Fruit fly (Drosophila melanogaster) whole organism, prepupa: ENCODE measurements around the gene UBL3.

ENCODE experiments used
- Blimp-1 ChIP-seq: fragments of 200-800 bp; sonication (Bioruptor generic); optimal IDR thresholded peaks from 3 replicates; lab custom pipeline; 2017; ENCODE audit warnings: missing biosample characterization, missing genetic modification characterization, mild to moderate bottlenecking, moderate library complexity, missing genetic modification reagents
- CG10631 ChIP-seq: fragments of 200-800 bp; sonication (Bioruptor generic); optimal IDR thresholded peaks from 2 replicates; lab custom pipeline; 2016; ENCODE audit warnings: missing biosample characterization, missing genetic modification characterization
- CG10669 ChIP-seq: fragments of 200-800 bp; sonication (Bioruptor generic); optimal IDR thresholded peaks from 3 replicates; lab custom pipeline; 2018; ENCODE audit warnings: missing biosample characterization, mild to moderate bottlenecking, missing genetic modification characterization, moderate library complexity
- CG11294 ChIP-seq: fragments of 200-800 bp; sonication (Bioruptor generic); IDR thresholded peaks from 2 replicates; pipeline ENCODE4 v1.3.6; 2022; ENCODE audit warnings: missing biosample characterization, missing genetic modification characterization
- CG11762 ChIP-seq: fragments of 200-800 bp; sonication (Bioruptor generic); optimal IDR thresholded peaks from 3 replicates; lab custom pipeline; 2016; ENCODE audit warnings: missing biosample characterization, missing genetic modification characterization; ENCODE audit not compliant: insufficient read depth
- CG11902 ChIP-seq: fragments of 200-800 bp; sonication (Bioruptor generic); optimal IDR thresholded peaks from 3 replicates; lab custom pipeline; 2016; ENCODE audit warnings: missing biosample characterization, missing genetic modification characterization
- CG16779 ChIP-seq: fragments of 200-800 bp; sonication (Bioruptor generic); optimal IDR thresholded peaks from 3 replicates; lab custom pipeline; 2017; ENCODE audit warnings: missing biosample characterization, mild to moderate bottlenecking, missing genetic modification characterization
- CG3032 ChIP-seq: fragments of 200-800 bp; optimal IDR thresholded peaks from 2 replicates; lab custom pipeline; 2019; ENCODE audit warnings: missing biosample characterization, mild to moderate bottlenecking, missing genetic modification characterization, moderate library complexity
- CG31627 ChIP-seq: fragments of 200-800 bp; sonication (Bioruptor generic); optimal IDR thresholded peaks from 3 replicates; lab custom pipeline; 2016; ENCODE audit warnings: missing biosample characterization, missing genetic modification characterization
- CG34406 ChIP-seq: fragments of 200-800 bp; sonication (Bioruptor generic); optimal IDR thresholded peaks from 3 replicates; lab custom pipeline; 2016; ENCODE audit warnings: missing biosample characterization, missing genetic modification characterization
- CG3919 ChIP-seq: fragments of 200-800 bp; sonication (Bioruptor generic); optimal IDR thresholded peaks from 3 replicates; lab custom pipeline; 2016; ENCODE audit warnings: missing biosample characterization, missing genetic modification characterization
- CG6792 ChIP-seq: fragments of 200-800 bp; sonication (Bioruptor generic); optimal IDR thresholded peaks from 3 replicates; lab custom pipeline; 2016; ENCODE audit warnings: missing biosample characterization, missing genetic modification characterization
- CG6808 ChIP-seq: fragments of 200-800 bp; sonication (Bioruptor generic); optimal IDR thresholded peaks from 3 replicates; lab custom pipeline; 2017; ENCODE audit warnings: missing biosample characterization, missing genetic modification characterization, mild to moderate bottlenecking, moderate library complexity, missing genetic modification reagents
- CG6854 ChIP-seq: fragments of 200-800 bp; sonication (Bioruptor generic); optimal IDR thresholded peaks from 2 replicates; lab custom pipeline; 2017; ENCODE audit warnings: missing biosample characterization, mild to moderate bottlenecking, missing genetic modification characterization
- CG8319 ChIP-seq: fragments of 200-800 bp; sonication (Bioruptor generic); optimal IDR thresholded peaks from 3 replicates; lab custom pipeline; 2016; ENCODE audit warnings: missing biosample characterization, missing genetic modification characterization
- CG9139 ChIP-seq: fragments of 200-800 bp; sonication (Bioruptor generic); optimal IDR thresholded peaks from 3 replicates; lab custom pipeline; 2017; ENCODE audit warnings: missing biosample characterization, mild to moderate bottlenecking, missing genetic modification characterization
- Eip75B ChIP-seq: fragments of 200-800 bp; sonication (Bioruptor generic); optimal IDR thresholded peaks from 3 replicates; lab custom pipeline; 2016; ENCODE audit warnings: missing biosample characterization, missing genetic modification characterization
- Eip78C ChIP-seq: fragments of 200-800 bp; sonication (Bioruptor generic); peaks from one replicate; lab custom pipeline; 2016; ENCODE audit warnings: missing biosample characterization, missing genetic modification characterization
- Eip93F ChIP-seq: fragments of 200-800 bp; sonication (Bioruptor generic); optimal IDR thresholded peaks from 2 replicates; lab custom pipeline; 2016; ENCODE audit warnings: missing biosample characterization, mild to moderate bottlenecking, missing genetic modification characterization
- Ets21C ChIP-seq: fragments of 200-800 bp; sonication (Bioruptor generic); optimal IDR thresholded peaks from 3 replicates; lab custom pipeline; 2016; ENCODE audit warnings: missing biosample characterization, missing genetic modification characterization
- Ets96B ChIP-seq: fragments of 200-800 bp; optimal IDR thresholded peaks from 2 replicates; lab custom pipeline; 2019; ENCODE audit warnings: missing biosample characterization, mild to moderate bottlenecking, missing genetic modification characterization, moderate library complexity
- Gug ChIP-seq: fragments of 200-800 bp; sonication (Bioruptor generic); IDR thresholded peaks from 2 replicates; pipeline ENCODE4 v1.3.6; 2022; ENCODE audit warnings: missing biosample characterization, missing genetic modification characterization
- Hr38 ChIP-seq: sonication (Bioruptor generic); optimal IDR thresholded peaks from 2 replicates; lab custom pipeline; 2016; ENCODE audit warnings: missing biosample characterization, missing genetic modification characterization
- Hr39 ChIP-seq: fragments of 200-800 bp; sonication (Bioruptor generic); optimal IDR thresholded peaks from 2 replicates; lab custom pipeline; 2016; ENCODE audit warnings: missing biosample characterization, missing genetic modification characterization
- Hr4 ChIP-seq: fragments of 200-800 bp; sonication (Bioruptor generic); optimal IDR thresholded peaks from 3 replicates; lab custom pipeline; 2016; ENCODE audit warnings: missing biosample characterization, missing genetic modification characterization
- Lpt ChIP-seq: fragments of 200-800 bp; sonication (Bioruptor generic); optimal IDR thresholded peaks from 3 replicates; lab custom pipeline; 2016; ENCODE audit warnings: missing biosample characterization, missing genetic modification characterization
- OdsH ChIP-seq: fragments of 200-800 bp; sonication (Bioruptor generic); optimal IDR thresholded peaks from 3 replicates; lab custom pipeline; 2016; ENCODE audit warnings: missing biosample characterization, missing genetic modification characterization
- Smox ChIP-seq: fragments of 200-800 bp; sonication (Bioruptor generic); optimal IDR thresholded peaks from 3 replicates; lab custom pipeline; 2016; ENCODE audit warnings: missing biosample characterization, missing genetic modification characterization
- Sox102F ChIP-seq: fragments of 200-800 bp; sonication (Bioruptor generic); optimal IDR thresholded peaks from 2 replicates; lab custom pipeline; 2016; ENCODE audit warnings: missing biosample characterization, mild to moderate bottlenecking, missing genetic modification characterization
- Sox14 ChIP-seq: fragments of 200-800 bp; sonication (Bioruptor generic); optimal IDR thresholded peaks from 3 replicates; lab custom pipeline; 2016; ENCODE audit warnings: missing biosample characterization, missing genetic modification characterization
- Sox15 ChIP-seq: fragments of 200-800 bp; sonication (Bioruptor generic); optimal IDR thresholded peaks from 3 replicates; lab custom pipeline; 2016; ENCODE audit warnings: missing biosample characterization, missing genetic modification characterization
- acj6 ChIP-seq: fragments of 200-800 bp; sonication (Bioruptor generic); optimal IDR thresholded peaks from 3 replicates; lab custom pipeline; 2016; ENCODE audit warnings: missing biosample characterization, missing genetic modification characterization
- cyc ChIP-seq: fragments of 200-800 bp; sonication (Bioruptor generic); optimal IDR thresholded peaks from 3 replicates; lab custom pipeline; 2016; ENCODE audit warnings: missing biosample characterization, missing genetic modification characterization
- dac ChIP-seq: fragments of 200-800 bp; sonication (Bioruptor generic); optimal IDR thresholded peaks from 2 replicates; lab custom pipeline; 2017; ENCODE audit warnings: missing biosample characterization, mild to moderate bottlenecking, missing genetic modification characterization
- esn ChIP-seq: fragments of 200-800 bp; sonication (Bioruptor generic); optimal IDR thresholded peaks from 2 replicates; lab custom pipeline; 2016; ENCODE audit warnings: missing biosample characterization, mild to moderate bottlenecking, missing genetic modification characterization, moderate library complexity
- fd85E ChIP-seq: fragments of 200-800 bp; sonication (Bioruptor generic); optimal IDR thresholded peaks from 3 replicates; lab custom pipeline; 2016; ENCODE audit warnings: missing biosample characterization, missing genetic modification characterization
- net ChIP-seq: fragments of 200-800 bp; sonication (Bioruptor generic); optimal IDR thresholded peaks from 3 replicates; lab custom pipeline; 2016; ENCODE audit warnings: missing biosample characterization, missing genetic modification characterization
- salr ChIP-seq, 2 experiments: fragments of 200-800 bp; sonication (Bioruptor generic); optimal IDR thresholded peaks; 3 replicates each; lab custom pipeline; 2016 to 2018; ENCODE audit warnings: missing biosample characterization in 2 of 2, missing genetic modification characterization in 2 of 2, mild to moderate bottlenecking in 1 of 2
- spab ChIP-seq: fragments of 200-800 bp; sonication (Bioruptor generic); optimal IDR thresholded peaks from 2 replicates; lab custom pipeline; 2017; ENCODE audit warnings: missing biosample characterization, mild to moderate bottlenecking, missing genetic modification characterization, missing genetic modification reagents
- ss ChIP-seq, 2 experiments: fragments of 200-800 bp; sonication (Bioruptor generic); optimal IDR thresholded peaks; 2 replicates in 1 of 2; 3 replicates in 1 of 2; lab custom pipeline; 2017 to 2018; ENCODE audit warnings: mild to moderate bottlenecking in 2 of 2, missing biosample characterization in 2 of 2, missing genetic modification characterization in 2 of 2, moderate library complexity in 1 of 2
- svp ChIP-seq: fragments of 200-800 bp; sonication (Bioruptor generic); peaks from one replicate; lab custom pipeline; 2016; ENCODE audit warnings: missing biosample characterization, missing genetic modification characterization

The UBL3 gene

DNA sequence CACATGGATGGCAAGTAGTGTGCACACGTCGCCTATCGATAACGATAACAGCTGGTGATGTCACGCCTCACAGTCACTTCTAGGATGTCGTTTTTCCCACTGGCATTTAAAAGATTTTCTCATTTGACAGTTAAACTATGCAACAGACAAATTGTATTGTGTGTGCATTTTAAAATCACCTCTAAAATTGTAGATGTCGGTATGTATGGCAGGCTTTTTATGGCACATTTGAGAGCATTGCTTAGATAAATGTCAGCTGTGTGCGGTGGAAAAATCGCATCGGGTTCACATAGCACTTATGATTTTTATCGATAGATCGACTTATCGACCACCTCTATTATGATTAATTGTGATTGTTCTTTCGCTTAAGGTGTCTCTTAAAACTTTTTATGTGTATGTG is 8.8 kb downstream of the UBL3 start, which contains the start of the genes ArgRS and CG8578 (continued):
- TF ChIP-seq CG11762 (GFP tag; lab: Kevin White, UChicago) (peak; percentile 29), ss (GFP tag; optimal IDR thresholded peaks at IDR 0.05; lab: Kevin White, UChicago) (peak in 1 of 2 experiments; percentile 67), svp (GFP tag; lab: Kevin White, UChicago) (no peak), Lpt (no peak), CG11294 (0 out of 2 replicates have a peak, but pooled peaks have one; percentile 33), Sox14 (peak; percentile 62), CG3919 (no peak), CG34406 (GFP tag; lab: Kevin White, UChicago) (no peak), acj6 (GFP tag; lab: Kevin White, UChicago) (peak; percentile 28), Ets96B (tag; lab: Kevin White, UChicago) (no peak), fd85E (GFP tag; lab: Kevin White, UChicago) (no peak)

DNA sequence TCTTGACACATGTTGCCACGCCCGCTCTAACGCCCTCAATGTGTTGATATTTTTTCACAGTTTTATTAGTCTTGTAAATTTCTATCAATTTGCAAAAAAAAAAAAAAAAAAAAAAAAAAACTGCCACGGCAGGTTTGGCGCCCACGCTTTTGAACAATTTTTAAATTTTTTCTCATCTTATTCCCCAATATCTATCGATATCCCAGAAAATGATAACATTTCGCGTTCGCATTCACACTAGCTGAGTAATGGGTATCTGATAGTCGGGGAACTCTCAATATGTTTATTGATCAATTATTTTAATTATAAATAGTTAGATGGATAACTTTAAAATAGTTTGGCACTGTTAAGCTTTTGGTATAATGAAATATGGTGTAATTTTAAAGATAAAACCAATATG is 11.6 kb downstream of the UBL3 start:
- TF ChIP-seq CG10631 (GFP tag; lab: Kevin White, UChicago), result no peak
- no peak for TF ChIP-seq Ets21C (GFP tag; lab: Kevin White, UChicago)
- no peak for TF ChIP-seq fd85E (GFP tag; lab: Kevin White, UChicago)
- no peak for TF ChIP-seq CG6792 (GFP tag; lab: Kevin White, UChicago)
- TF ChIP-seq Smox, result no peak
- no peak for TF ChIP-seq salr (GFP tag; optimal IDR thresholded peaks at IDR 0.05; lab: Kevin White, UChicago)
- TF ChIP-seq Hr39 (GFP tag; lab: Kevin White, UChicago), result no peak
- no peak for TF ChIP-seq Eip78C (GFP tag; lab: Kevin White, UChicago)
- no peak for TF ChIP-seq CG11762 (GFP tag; lab: Kevin White, UChicago)
- TF ChIP-seq CG6854 (GFP tag; lab: Kevin White, UChicago), result no peak
- TF ChIP-seq CG6808 (GFP tag; lab: Kevin White, UChicago), result no peak
- TF ChIP-seq OdsH (GFP tag; lab: Kevin White, UChicago), result no peak
- no peak for TF ChIP-seq Sox102F (GFP tag; lab: Kevin White, UChicago)

DNA sequence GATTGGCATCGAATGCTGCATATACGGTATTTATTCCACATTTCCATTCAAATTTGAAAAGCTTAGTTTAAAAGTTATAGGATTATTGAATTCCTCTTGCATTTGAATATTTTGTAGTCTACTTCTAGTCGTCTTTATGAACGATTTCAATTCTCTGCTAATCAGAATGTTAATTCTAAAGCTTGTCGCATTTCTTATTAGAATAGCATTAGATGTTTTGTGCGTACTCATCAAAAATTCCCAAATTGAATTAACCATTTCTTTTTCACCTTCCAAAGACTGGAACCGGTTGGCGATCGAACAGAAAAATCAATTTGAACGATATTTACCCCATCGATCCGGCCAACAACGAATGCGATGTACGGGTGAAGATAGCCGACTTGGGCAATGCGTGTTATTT is 13.0 kb downstream of the UBL3 start:
- TF ChIP-seq svp (GFP tag; lab: Kevin White, UChicago), result no peak
- TF ChIP-seq CG8319, result no peak
- TF ChIP-seq CG10669 (GFP tag; lab: Kevin White, UChicago), result no peak
- no peak for TF ChIP-seq Blimp-1
- no peak for TF ChIP-seq CG3032 (tag; lab: Kevin White, UChicago)
- TF ChIP-seq dac (GFP tag; lab: Kevin White, UChicago), result no peak
- TF ChIP-seq spab (GFP tag; lab: Kevin White, UChicago), result no peak
- no peak for TF ChIP-seq CG3919
- no peak for TF ChIP-seq Smox
- TF ChIP-seq CG11902, result no peak
- TF ChIP-seq Eip93F (GFP tag; lab: Kevin White, UChicago), result no peak
- TF ChIP-seq OdsH (GFP tag; lab: Kevin White, UChicago), result no peak
- TF ChIP-seq Sox15 (GFP tag; lab: Kevin White, UChicago), result no peak
- TF ChIP-seq, all 60 proteins: peak for 0

DNA sequence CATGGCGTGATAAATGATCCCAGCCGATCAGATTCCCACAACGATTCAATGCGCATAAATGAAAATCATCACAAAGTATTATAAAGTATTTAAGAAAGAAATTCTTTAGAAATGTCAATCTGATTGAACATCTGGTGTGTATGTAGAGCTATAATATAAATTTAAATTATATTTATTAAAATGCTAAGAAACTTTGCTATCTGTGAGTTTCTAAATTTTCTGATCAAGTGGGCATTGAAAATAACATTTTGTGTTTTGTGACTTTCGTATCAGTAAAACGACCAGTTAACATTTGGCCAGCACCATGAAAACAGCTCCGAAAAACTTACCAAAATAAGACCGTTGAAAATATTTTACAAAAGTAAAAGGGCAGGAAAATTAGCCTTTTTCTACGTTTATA is 15.4 kb downstream of the UBL3 start, which contains the start of gene CG8565:
TSS of gene CG8565 (plus strand) at position 301 of the 400 bp plus-strand sequence.
- TF ChIP-seq dac (GFP tag; lab: Kevin White, UChicago) (no peak), Hr38 (no peak), net (GFP tag; lab: Kevin White, UChicago) (no peak), CG3919 (no peak), CG16779 (tag; lab: Kevin White, UChicago) (no peak), Hr4 (no peak), cyc (GFP tag; lab: Kevin White, UChicago) (no peak), Gug (GFP tag; lab: Robert Waterston, UW) (no peak), CG9139 (no peak), CG11762 (GFP tag; lab: Kevin White, UChicago) (no peak), CG34406 (GFP tag; lab: Kevin White, UChicago) (no peak), Sox14 (no peak), esn (no peak), Smox (no peak), Eip75B (GFP tag; lab: Kevin White, UChicago) (no peak), CG31627 (GFP tag; lab: Kevin White, UChicago) (no peak)
